Worm (Caenorhabditis elegans): Measurements from ENCODE around the gene Y67H2A.7.

Gene Y67H2A.7

DNA sequence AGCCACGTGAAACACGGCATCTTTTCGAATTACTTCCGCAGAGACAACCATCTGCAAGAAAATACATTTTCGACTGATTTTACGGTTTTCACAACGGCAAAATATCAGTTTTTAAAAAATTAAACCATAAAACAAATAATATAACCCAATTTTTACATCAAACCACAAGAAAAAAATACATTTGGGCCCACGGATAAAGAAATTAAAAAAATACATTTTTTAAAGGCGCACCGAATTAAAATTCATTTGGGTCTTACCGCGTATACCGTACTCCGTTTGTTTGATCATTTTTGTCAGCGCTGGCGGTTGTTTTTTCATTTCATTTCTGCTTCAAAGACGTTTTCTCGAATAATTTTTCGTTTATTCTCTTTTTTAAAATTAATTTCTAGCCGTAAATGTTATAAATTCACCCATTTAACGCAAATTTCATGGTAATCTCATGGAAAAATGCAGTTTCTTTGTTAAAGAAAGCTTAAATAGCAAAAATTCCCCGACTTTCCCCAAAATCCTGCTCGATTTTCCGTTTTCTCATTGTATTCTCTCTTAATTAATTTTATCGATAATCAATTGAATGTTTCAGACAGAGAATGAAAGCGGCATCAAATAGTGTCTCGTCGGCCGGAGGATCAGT lies 49.7 kb downstream of the Y67H2A.7 start, which contains the start of the genes rec-8 and mex-5:
Gene rec-8 (minus strand): TSS at position 51 of the 631 bp plus-strand sequence.
Gene mex-5 (plus strand): TSS at position 581 of the 631 bp plus-strand sequence.
- TF ChIP-seq unc-62 (GFP tag; optimal IDR thresholded peaks at IDR 0.05): no peak

DNA sequence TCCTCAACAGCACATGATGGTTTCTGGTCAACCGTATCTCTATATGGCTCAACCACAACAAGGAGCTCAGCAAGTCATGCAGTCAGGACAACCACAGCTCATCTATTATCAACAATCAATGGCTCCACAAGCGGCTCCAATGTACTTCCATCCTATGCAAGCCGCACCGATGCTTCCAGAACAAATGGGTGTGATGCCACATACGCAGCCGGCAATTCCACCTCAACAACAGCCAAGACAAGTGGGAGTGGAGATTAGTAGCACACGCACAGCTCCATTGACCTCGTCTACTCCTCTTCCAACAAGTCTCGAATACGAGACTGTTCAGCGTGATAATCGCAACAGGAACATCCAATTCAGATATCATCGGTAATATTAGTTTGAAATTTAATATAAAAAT lies 50.5 kb downstream of the Y67H2A.7 start:
- TF ChIP-seq unc-62 (GFP tag; optimal IDR thresholded peaks at IDR 0.05): no peak

DNA sequence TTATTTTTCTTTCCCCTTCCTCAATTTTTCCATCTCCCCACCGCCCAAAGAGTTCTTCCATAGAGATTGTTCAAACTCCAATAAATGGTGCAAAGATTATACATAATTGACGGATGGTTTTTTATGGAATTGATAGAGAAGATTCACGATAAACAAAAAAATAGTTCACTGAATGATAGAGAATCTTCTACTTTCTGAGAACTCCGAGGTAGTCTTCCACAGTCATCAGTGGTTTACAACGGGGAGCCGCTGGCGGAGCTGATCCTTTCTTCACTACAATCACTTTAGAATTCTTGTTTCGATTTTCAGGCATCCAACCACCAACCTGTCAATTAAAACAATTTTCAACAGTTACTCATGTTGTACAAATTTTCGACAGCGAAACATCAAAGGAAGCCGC lies 52.5 kb downstream of the Y67H2A.7 start:
- no peak for TF ChIP-seq unc-62 (GFP tag; optimal IDR thresholded peaks at IDR 0.05)

DNA sequence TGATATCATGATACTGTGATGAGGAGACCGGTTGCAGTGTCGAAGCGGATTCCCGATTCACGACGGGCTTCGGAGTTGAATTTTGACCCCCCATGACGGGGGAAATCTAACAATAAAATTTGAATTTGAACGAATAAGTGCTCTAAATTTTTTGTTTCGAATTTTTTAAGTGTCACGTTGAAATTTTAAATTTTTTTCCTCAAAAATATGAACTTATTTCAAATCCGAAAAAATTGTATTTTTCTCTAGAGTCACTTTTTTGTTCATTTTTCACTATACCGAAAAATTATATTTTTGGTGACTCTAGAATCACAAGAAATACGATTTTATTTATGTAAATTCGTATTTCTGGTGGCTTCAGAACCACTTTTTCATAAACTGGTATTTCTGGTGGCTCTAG lies 54.9 kb downstream of the Y67H2A.7 start, which contains the start of gene W02A2.8:
Gene W02A2.8 (minus strand): TSS at position 101 of the 400 bp plus-strand sequence.
- TF ChIP-seq unc-62 (GFP tag; optimal IDR thresholded peaks at IDR 0.05): no peak

DNA sequence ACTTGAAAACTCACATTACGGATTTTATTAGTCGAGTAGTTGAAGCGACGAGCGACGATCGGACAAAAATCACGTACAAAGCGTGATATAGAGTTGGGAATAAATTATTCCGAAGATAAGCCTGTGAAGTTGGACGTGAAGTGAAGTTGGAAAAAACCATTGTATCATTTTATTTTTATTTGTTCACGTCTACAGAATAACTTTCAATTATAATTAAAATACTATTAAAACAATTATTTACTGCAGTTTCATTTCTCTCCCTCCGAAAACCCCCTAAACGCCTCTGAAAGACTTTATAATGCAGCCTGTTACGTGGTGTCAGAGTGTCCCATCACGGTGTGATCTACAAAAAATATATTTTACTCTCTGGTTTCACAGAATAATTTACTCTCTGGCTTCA lies 56.6 kb downstream of the Y67H2A.7 start, which contains the start of gene Y62E10A.3:
Gene Y62E10A.3 (minus strand): TSS at position 101 of the 400 bp plus-strand sequence.
- no peak for TF ChIP-seq unc-62 (GFP tag; optimal IDR thresholded peaks at IDR 0.05)
